Fruit fly (Drosophila melanogaster) S2 (cell line): ENCODE results near the gene Mul1.

ENCODE experiments used
- CG8478 ChIP-seq: fragments of >200 bp; optimal IDR thresholded peaks from 2 replicates; lab custom pipeline; 2018
- CTCF ChIP-seq, 2 experiments: fragments of >200 bp; optimal IDR thresholded peaks; 2 replicates each; lab custom pipeline; 2018

The Mul1 gene

DNA sequence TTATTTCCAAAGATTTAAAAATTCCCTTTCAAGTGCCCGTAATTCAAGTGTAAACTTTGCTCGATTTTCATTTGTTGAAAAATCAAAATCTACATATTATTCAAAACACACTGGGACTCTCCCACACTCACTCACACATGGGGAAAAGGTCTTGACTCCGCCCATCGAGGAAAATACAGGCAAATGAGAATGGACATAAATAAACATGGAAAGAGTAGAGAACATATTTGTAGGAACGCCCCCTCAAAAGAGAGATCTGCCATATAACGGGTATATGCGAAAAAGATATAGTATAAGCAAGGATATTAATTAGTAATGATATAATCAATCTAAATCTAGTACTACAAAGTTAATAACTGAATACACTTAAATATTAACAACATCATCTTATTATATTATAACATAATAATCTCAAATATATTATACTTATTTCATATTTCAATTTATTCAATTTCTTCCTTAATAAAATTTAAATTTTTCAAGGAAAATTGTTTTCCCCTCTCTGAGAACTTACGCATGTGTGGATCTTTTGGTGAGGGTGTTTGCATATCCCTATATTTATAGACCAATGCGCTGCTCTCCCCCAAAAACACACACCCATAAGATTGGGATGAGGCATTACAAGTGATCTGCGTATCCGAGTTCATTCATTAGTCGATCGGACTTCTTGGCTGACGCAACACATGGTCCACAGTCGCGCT, 2.9 kb upstream of the Mul1 start, which contains the start of gene FoxL1:
Gene FoxL1 (plus strand): TSS at position 651 of the 701 bp plus-strand sequence.
- no peak for TF ChIP-seq CG8478 (lab: Kevin White, UChicago)
- TF ChIP-seq CTCF (optimal IDR thresholded peaks at IDR 0.05; lab: Kevin White, UChicago), result no peak

DNA sequence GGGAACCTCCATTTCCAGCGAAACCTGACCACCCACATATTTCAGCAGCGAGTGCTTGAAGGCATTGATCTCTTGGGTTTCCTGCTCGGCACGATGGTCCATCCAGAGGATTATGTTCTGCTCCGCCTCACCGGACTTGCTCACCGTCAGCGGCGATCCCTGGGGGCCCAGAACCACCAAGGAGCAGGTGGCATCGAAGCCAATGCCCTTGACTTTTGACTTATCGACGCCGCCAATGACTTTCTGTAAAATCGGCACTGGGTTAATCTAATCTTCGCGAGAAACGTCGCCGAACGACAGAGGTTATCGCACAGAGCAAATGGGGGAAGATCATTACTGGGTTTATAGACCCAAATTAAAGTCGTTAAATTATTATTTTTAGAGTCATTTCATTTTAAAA, 3.2 kb downstream of the Mul1 start:
- TF ChIP-seq CG8478 (lab: Kevin White, UChicago), result no peak
- no peak for TF ChIP-seq CTCF (optimal IDR thresholded peaks at IDR 0.05; lab: Kevin White, UChicago)

DNA sequence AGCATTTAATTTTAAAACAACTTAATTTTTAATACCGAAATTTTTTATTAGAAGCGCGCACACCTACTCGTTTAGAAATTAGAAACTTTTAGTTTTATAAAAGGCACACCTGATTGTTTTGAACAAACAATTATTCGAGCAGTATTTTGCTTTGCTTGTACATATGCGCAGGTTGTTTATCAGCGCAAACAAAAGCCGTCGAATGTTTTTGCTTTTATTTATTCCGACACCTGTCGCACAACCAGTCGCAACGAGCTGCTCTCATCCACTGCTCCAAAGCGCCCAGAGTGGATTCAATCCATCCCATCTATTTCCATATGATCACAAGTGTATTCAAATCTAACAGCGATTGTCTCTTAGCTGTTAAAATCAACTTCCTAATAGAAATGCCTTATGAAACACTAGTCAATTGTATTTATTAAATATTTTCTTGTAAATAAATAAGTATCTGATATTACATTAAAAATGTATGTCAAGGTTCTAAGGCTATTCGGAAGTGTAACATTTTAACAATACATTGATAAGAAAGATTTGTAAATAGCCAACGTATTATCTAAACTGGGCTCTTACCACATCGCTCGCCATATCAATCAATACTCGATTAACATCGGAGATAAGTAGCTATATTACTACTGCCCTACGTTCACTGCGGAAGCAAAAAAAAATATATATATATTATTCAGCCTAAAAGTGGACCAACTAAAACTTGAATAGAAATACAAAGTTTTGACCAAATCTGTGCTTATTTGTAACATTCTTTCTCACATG, 4.7 kb downstream of the Mul1 start, which contains the start of gene CG11594:
Gene CG11594 (minus strand): TSS at position 274 of the 768 bp plus-strand sequence.
- no peak for TF ChIP-seq CG8478 (lab: Kevin White, UChicago)
- no peak for TF ChIP-seq CTCF (optimal IDR thresholded peaks at IDR 0.05; lab: Kevin White, UChicago)

DNA sequence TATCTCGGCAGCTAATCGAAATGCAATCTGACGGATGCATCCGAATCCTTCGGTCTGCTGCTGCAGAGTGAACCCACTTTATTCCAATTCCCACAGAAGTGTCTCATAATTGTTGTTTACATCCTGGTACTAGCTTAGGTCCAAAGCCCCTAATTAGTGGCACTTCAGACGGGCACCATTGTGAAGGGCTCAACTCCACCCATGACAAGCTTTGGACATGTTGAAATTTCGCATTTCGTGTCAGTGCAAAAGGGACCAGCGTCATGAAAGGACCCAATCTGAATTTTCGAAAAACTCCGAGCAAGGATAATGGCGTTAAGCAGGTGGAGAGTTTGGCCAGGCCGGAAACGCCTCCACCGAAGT, 5.2 kb downstream of the Mul1 start, which contains the start of gene Gr64a:
Gene Gr64a (plus strand): TSS at position 264 of the 363 bp plus-strand sequence.
- TF ChIP-seq CG8478 (lab: Kevin White, UChicago), result no peak
- TF ChIP-seq CTCF (optimal IDR thresholded peaks at IDR 0.05; lab: Kevin White, UChicago), result no peak

DNA sequence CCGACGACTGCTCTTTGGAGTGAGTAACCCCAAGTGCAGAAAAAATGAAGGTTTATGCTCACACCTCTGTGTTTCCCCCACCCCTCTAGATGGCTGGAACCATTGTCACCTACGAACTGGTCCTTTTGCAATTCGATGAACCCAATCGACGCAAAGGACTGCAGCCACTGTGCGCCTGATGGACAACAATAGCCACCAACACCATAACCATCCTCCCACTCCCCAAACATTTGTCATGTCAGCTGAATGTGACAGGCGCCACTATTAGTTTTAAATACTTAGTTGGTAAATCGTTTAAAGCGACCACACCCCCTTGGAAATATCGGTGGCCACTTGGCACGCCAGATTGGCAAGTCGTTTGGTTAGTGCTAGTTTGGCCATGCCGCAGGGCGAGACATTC, 7.0 kb downstream of the Mul1 start, which contains the start of the genes Gr64b and Gr64c:
Gene Gr64b (plus strand): TSS at position 301 of the 400 bp plus-strand sequence.
Gene Gr64c (plus strand): TSS at position 301 of the 400 bp plus-strand sequence.
- TF ChIP-seq CTCF (optimal IDR thresholded peaks at IDR 0.05; lab: Kevin White, UChicago) (no peak), CG8478 (lab: Kevin White, UChicago) (no peak)

DNA sequence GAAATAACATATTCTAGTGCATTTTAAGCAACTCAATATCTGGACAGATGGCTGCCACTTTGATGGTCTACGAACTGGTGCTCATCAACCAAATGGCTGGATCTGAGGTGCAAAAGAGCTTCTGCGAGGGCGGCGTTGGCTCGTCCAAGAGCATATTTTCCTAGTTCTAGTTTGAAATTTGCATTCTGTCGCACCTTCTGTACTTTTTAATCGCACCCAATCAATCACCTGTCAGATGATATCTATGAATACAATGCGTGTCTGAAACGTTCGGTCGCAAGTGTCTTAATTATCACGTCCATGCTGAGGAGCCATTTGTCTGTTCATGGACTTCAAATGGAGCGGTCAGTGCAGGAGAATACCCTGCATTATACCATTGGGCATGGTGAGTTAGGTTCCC, 10.5 kb downstream of the Mul1 start, which contains the start of the genes Gr64d and Gr64e:
Gene Gr64d (plus strand): TSS at position 301 of the 400 bp plus-strand sequence.
Gene Gr64e (plus strand): TSS at position 380 of the 400 bp plus-strand sequence.
- TF ChIP-seq CTCF (optimal IDR thresholded peaks at IDR 0.05; lab: Kevin White, UChicago), result no peak
- TF ChIP-seq CG8478 (lab: Kevin White, UChicago), result no peak

DNA sequence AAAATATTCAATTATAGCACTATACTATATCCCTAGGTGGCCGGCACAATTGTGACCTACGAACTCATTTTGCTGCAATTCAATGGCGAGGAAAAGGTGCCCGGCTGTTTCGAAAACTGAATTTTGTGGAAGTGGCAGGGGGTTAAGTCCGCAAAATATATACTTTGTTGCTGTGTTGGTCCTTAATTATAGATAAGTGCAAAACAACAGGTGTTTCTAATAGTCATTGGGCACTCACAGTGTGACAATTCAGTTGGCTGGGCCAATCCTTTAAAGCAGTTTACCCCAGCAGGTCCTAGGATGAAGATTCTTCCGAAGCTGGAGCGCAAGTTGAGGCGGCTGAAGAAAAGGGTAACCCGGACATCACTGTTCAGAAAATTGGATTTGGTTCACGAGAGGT, 14.2 kb downstream of the Mul1 start, which contains the start of gene Gr64f:
Gene Gr64f (plus strand): TSS at position 301 of the 400 bp plus-strand sequence.
- TF ChIP-seq CTCF (optimal IDR thresholded peaks at IDR 0.05; lab: Kevin White, UChicago) (no peak), CG8478 (lab: Kevin White, UChicago) (no peak)

DNA sequence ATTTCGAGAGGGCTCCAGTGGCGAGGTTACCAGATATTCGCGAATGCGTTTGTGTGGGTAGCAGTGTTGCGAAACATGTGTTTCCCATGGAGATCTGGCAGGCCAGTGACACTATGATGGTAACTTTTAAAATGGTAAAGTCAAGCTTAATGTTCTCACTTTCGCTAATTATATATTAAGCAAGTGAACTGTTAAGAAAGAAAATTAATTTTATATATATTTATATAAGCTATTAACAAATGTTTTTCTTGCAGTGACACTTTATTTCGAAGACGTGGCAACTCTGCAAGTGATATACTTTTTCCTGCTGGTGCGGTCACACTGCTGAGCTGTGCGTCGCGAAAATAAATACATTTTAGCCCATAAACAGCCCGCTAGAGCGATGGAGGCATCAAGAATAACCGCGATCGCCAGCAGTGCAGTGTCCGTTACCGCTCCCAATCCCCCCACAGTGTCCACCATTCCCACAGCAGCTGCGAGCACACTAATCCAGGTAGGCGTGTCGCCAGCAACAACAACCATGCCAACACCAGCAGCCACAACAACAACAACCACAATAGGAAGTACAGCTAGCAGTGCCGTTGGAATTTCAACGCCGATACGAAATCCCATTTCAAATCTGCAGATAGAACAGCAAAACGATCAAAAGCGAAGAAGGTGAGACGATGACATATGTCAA, 19.1 kb downstream of the Mul1 start, which contains the start of the genes CG11593 and Rcd5:
Gene CG11593 (minus strand): TSS at position 236 of the 679 bp plus-strand sequence.
Gene Rcd5 (plus strand): TSS at position 283 of the 679 bp plus-strand sequence.
- TF ChIP-seq CG8478 (lab: Kevin White, UChicago) (no peak), CTCF (optimal IDR thresholded peaks at IDR 0.05; lab: Kevin White, UChicago) (no peak)

DNA sequence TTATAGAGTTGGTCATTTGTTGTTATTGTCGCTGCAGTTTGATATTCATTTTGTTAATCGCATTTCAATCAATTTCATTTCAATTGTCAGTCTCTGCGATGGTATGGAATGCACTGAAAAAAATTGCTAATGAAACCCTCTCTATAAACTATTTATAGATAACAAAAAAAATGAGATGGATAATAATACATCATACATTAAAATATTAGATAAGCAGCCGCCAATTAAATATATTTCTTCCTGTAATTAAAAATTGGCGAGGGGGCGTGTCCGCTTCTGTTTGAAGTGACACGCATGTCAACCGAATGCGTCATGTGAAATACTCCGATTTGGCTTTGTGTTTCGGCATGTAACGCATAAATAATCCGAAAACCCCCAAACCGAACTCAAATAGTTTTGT, 23.2 kb downstream of the Mul1 start:
- TF ChIP-seq CTCF (optimal IDR thresholded peaks at IDR 0.05; lab: Kevin White, UChicago) (no peak), CG8478 (lab: Kevin White, UChicago) (no peak)

DNA sequence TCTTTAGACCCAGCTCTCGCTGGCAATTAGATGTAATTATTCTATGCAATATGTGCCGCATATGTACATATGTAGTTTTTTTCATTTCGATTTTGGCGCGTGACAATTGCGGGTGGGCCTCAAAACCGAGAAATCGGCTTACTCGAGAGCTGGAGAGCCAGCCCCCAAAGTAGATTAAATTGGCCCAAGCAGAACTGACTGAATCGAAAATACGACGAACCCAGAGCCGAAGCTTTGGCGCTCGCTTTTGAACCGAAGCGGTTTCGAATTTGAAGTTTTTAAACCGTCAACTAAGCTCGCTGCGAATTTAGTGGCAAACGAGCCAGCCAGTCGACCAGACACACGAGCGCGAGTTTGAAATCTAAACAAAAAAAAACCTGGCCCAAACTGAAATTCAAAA, 25.0 kb downstream of the Mul1 start, which contains the start of gene CG1136:
Gene CG1136 (plus strand): TSS at position 308 of the 400 bp plus-strand sequence.
- no peak for TF ChIP-seq CTCF (optimal IDR thresholded peaks at IDR 0.05; lab: Kevin White, UChicago)
- TF ChIP-seq CG8478 (lab: Kevin White, UChicago), result no peak

DNA sequence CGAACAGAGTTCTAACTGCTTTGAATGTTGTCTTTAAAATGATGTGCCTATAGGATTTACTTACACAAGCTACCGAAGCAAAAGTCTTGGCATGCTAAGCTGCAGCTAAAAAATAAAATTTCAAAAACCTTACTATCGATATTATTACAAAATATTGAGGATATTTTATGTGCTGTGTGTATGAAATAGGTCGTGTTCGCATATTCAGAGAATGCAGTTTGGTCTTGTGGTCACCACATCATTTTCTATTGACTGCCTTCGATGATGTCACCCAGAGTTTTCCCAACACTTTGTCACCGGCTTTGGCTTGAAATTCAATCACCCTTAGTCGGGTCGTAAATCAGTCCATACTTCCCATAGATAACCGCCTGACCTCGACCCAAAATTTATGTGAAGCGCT, 26.4 kb downstream of the Mul1 start, which contains the start of gene Dpy-30L2:
Gene Dpy-30L2 (minus strand): TSS at position 101 of the 400 bp plus-strand sequence.
- TF ChIP-seq CG8478 (lab: Kevin White, UChicago) (no peak), CTCF (optimal IDR thresholded peaks at IDR 0.05; lab: Kevin White, UChicago) (no peak)

DNA sequence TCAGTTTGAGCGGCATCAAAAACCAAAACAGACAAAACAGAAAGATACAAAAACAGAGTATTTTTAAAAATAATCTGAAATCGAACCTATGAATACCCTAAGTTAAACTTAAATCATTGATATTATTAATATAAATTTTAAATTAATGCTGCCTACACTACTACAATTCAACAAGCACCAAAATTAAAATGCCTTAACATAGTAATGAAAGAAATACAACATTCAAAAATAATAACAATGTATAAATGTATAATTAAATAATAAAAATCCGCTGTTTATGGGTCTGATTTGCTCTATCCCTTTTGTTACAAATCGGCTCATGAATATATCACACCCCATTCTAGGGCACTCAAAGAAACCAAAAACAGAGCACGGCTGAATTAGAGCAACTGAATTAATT, 27.8 kb downstream of the Mul1 start:
- TF ChIP-seq CG8478 (lab: Kevin White, UChicago) (no peak), CTCF (optimal IDR thresholded peaks at IDR 0.05; lab: Kevin White, UChicago) (no peak)

DNA sequence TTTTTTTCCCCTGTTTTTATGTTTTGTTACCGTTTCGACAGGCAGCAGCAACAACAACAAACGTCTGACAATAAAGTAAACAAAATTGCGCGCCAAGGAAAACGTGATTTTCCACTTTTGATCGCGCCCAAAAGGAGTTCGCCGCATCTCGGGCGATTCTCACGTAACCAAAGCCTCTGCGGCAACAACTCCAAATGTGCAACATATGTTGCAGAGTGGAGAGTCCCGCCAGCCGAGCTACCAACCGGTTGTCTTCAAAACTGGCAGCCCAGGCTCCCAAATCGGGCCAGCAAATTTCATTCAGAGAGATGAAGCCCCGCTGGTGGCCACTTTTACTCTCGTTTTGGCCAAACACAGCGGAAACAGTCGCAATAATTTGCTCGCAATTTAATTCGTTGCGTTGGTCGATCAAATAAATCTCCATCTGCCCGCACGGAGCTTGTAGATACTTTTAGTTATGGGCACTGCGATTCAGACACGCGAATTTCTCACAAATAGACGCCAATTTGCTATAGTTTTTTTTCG, 34.2 kb downstream of the Mul1 start:
- TF ChIP-seq CTCF (optimal IDR thresholded peaks at IDR 0.05; lab: Kevin White, UChicago) (no peak), CG8478 (lab: Kevin White, UChicago) (no peak)

DNA sequence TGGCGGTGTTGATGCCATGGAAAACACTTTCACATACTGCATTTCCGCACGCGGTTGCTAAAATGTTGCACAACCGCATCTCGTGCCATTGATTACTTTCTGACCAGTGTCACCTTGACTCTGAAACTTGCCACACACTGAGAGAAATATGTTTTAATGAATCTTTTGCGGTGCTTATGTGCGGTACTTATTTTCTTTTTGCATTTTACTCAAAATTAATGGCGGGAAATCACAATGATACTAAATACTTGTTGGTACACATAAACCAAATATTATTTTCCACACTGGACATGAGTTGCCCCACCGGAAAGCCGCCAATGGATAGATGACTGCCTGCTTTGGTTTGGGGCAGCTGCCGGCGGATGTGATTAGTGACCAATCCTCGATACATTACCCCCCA, 35.6 kb downstream of the Mul1 start:
- TF ChIP-seq CG8478 (lab: Kevin White, UChicago), result no peak
- no peak for TF ChIP-seq CTCF (optimal IDR thresholded peaks at IDR 0.05; lab: Kevin White, UChicago)
